Fruit fly (Drosophila melanogaster): ENCODE data around the gene Nelf-A.
A peak's percentile ranks its signal among the peaks of the same experiment; 100 is the strongest.

The Nelf-A gene

dm6 chr3R:21267972-21268512, 44.5 kb downstream of the Nelf-A start:
- TF ChIP-seq EcR (GFP tag; optimal IDR thresholded peaks at IDR 0.05) (no peak), CG9948 (tag; optimal IDR thresholded peaks at IDR 0.05) (no peak), CG17806 (tag; optimal IDR thresholded peaks at IDR 0.05) (no peak), Pif1A (GFP tag; optimal IDR thresholded peaks at IDR 0.05) (no peak), CG13204 (GFP tag; optimal IDR thresholded peaks at IDR 0.05) (no peak), fd96Ca (GFP tag; IDR thresholded peaks at IDR 0.05) (0 out of 3 replicates have a peak, but pooled peaks have one; percentile 18), CG12605 (GFP tag; IDR thresholded peaks at IDR 0.05) (peak; percentile 23; the same call in 1 of the 2 replicates), gl (tag; optimal IDR thresholded peaks at IDR 0.05) (peak; percentile 10), CG4496 (GFP tag; IDR thresholded peaks at IDR 0.05) (no peak), CG8159 (tag; optimal IDR thresholded peaks at IDR 0.05) (no peak), Snoo (tag; optimal IDR thresholded peaks at IDR 0.05) (no peak), CG10348 (GFP tag; IDR thresholded peaks at IDR 0.05) (no peak), CG15710 (tag; optimal IDR thresholded peaks at IDR 0.05) (no peak), CG34367 (tag; optimal IDR thresholded peaks at IDR 0.05) (no peak)

DNA sequence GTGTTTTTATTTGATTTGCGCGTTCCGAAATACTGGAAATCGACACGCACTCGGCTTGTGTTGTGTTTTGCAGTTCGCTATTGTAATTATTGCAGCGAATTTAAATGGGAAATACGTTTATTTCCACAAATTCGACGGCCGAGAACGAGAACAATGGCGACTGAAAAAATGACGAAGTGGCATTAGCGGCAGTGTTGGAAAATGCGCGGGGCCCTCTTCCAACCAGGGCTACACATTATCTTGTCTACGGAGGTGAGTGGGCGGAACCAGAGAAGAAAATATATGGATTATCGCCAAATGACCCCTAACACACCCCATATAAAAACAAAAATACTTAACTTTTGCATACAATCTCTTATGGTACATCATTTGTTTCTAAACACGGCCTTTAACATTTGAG, 45.4 kb downstream of the Nelf-A start, which contains the start of gene Rab1:
Gene Rab1 (minus strand): TSS at position 188 of the 400 bp plus-strand sequence.
- 0 out of 2 replicates have a peak, but pooled peaks have one; percentile 23 for TF ChIP-seq CG32121 (GFP tag; IDR thresholded peaks at IDR 0.05)
- TF ChIP-seq CG9948 (tag; optimal IDR thresholded peaks at IDR 0.05) = no peak
- TF ChIP-seq CG8301 (tag; optimal IDR thresholded peaks at IDR 0.05) = no peak
- TF ChIP-seq CG8159 (tag; optimal IDR thresholded peaks at IDR 0.05) = peak; percentile 11
- TF ChIP-seq Ets98B (GFP tag; IDR thresholded peaks at IDR 0.05) = 0 out of 2 replicates have a peak, but pooled peaks have one; percentile 7
- TF ChIP-seq CG4496 (GFP tag; IDR thresholded peaks at IDR 0.05) = 0 out of 3 replicates have a peak, but pooled peaks have one; percentile 62
- peak; percentile 52; the same call in 1 of the 3 replicates for TF ChIP-seq fd96Ca (GFP tag; IDR thresholded peaks at IDR 0.05)
- peak; percentile 56 for TF ChIP-seq Snoo (tag; optimal IDR thresholded peaks at IDR 0.05)

dm6 chr3R:21269923-21270322, 46.4 kb downstream of the Nelf-A start, which contains the start of the genes AP-2sigma and Idi:
AP-2sigma (minus strand) TSS chr3R:21270075.
Idi (plus strand) TSS chr3R:21270126.
- TF ChIP-seq CG8301 (tag; optimal IDR thresholded peaks at IDR 0.05) (no peak), CG4496 (GFP tag; IDR thresholded peaks at IDR 0.05) (peak; percentile 52; the same call in 2 of the 3 replicates), CG8159 (tag; optimal IDR thresholded peaks at IDR 0.05) (no peak), CG34367 (tag; optimal IDR thresholded peaks at IDR 0.05) (no peak), rn (GFP tag; IDR thresholded peaks at IDR 0.05) (no peak), CG17806 (tag; optimal IDR thresholded peaks at IDR 0.05) (no peak), CG10348 (GFP tag; IDR thresholded peaks at IDR 0.05) (no peak), Snoo (tag; optimal IDR thresholded peaks at IDR 0.05) (peak; percentile 38), Pif1A (GFP tag; optimal IDR thresholded peaks at IDR 0.05) (no peak), EcR (GFP tag; optimal IDR thresholded peaks at IDR 0.05) (peak; percentile 12), CG12605 (GFP tag; IDR thresholded peaks at IDR 0.05) (0 out of 2 replicates have a peak, but pooled peaks have one; percentile 23), CG13204 (GFP tag; optimal IDR thresholded peaks at IDR 0.05) (no peak), fd96Ca (GFP tag; IDR thresholded peaks at IDR 0.05) (peak; percentile 51; the same call in 1 of the 3 replicates), CG32121 (GFP tag; IDR thresholded peaks at IDR 0.05) (no peak), Ets98B (GFP tag; IDR thresholded peaks at IDR 0.05) (no peak), Pif1B (GFP tag; optimal IDR thresholded peaks at IDR 0.05) (no peak), CG14655 (GFP tag; optimal IDR thresholded peaks at IDR 0.05) (no peak), D1 (tag; optimal IDR thresholded peaks at IDR 0.05) (no peak), CG15710 (tag; optimal IDR thresholded peaks at IDR 0.05) (no peak), gl (tag; optimal IDR thresholded peaks at IDR 0.05) (no peak), CG9948 (tag; optimal IDR thresholded peaks at IDR 0.05) (no peak)

DNA sequence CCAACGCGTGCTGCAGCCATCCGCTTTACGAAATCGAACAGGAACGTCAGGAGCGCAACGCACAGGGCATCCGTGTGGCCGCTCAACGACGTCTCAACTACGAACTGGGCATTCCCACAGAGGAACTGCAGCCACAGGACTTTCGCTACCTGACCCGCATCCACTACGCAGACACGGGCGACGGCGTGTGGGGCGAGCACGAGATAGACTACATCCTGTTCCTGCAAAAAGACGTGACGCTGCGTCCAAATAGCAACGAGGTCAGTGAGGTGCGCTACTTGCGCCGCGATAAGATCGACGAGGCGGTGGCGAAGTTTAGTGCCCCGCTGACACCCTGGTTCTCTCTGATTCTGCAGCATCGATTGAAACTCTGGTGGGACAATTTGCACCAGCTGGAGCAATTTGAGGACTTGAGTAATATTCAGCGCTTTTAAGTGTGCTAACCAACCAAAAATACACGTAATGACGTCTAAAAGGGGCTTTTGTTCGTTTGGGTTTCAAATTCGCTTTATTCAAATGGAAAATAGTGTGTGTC, 47.2 kb downstream of the Nelf-A start:
- TF ChIP-seq EcR (GFP tag; optimal IDR thresholded peaks at IDR 0.05) (no peak), D1 (tag; optimal IDR thresholded peaks at IDR 0.05) (no peak)

dm6 chr3R:21271208-21271607, 47.7 kb downstream of the Nelf-A start:
- TF ChIP-seq CG15710 (tag; optimal IDR thresholded peaks at IDR 0.05) = no peak
- TF ChIP-seq D1 (tag; optimal IDR thresholded peaks at IDR 0.05) = no peak
- no peak for TF ChIP-seq Ets98B (GFP tag; IDR thresholded peaks at IDR 0.05)
- TF ChIP-seq EcR (GFP tag; optimal IDR thresholded peaks at IDR 0.05) = no peak
- TF ChIP-seq CG9948 (tag; optimal IDR thresholded peaks at IDR 0.05) = no peak
- no peak for TF ChIP-seq gl (tag; optimal IDR thresholded peaks at IDR 0.05)

dm6 chr3R:21273427-21274038, 50.0 kb downstream of the Nelf-A start, which contains the start of gene CG3308:
CG3308 (minus strand) TSS chr3R:21273817.
- TF ChIP-seq CG12605 (GFP tag; IDR thresholded peaks at IDR 0.05) (0 out of 2 replicates have a peak, but pooled peaks have one; percentile 3), rn (GFP tag; IDR thresholded peaks at IDR 0.05) (no peak), fd96Ca (GFP tag; IDR thresholded peaks at IDR 0.05) (no peak), Snoo (tag; optimal IDR thresholded peaks at IDR 0.05) (no peak), CG9948 (tag; optimal IDR thresholded peaks at IDR 0.05) (no peak), CG8159 (tag; optimal IDR thresholded peaks at IDR 0.05) (no peak), CG14655 (GFP tag; optimal IDR thresholded peaks at IDR 0.05) (no peak)

Measured in whole organism, pupa.